Worm (Caenorhabditis elegans) whole organism, late embryonic: ENCODE measurements around the gene C47D12.4.

Experiments
- C08G9.2 ChIP-seq: sonication (generic microtip); optimal IDR thresholded peaks from 2 replicates; lab custom pipeline; 2016; ENCODE audit warnings: mild to moderate bottlenecking, missing genetic modification characterization, moderate library complexity, missing compliant biosample characterization
- C38D4.7 ChIP-seq: fragments of 200-800 bp; sonication (Bioruptor generic); optimal IDR thresholded peaks from 2 replicates; lab custom pipeline; 2018; ENCODE audit warnings: mild to moderate bottlenecking, missing genetic modification characterization, moderate library complexity, missing compliant biosample characterization
- F13H6.1 ChIP-seq: sonication (generic microtip); optimal IDR thresholded peaks from 2 replicates; lab custom pipeline; 2016; ENCODE audit warnings: missing genetic modification characterization, missing compliant biosample characterization
- Y22D7AL.16 ChIP-seq: sonication (generic microtip); optimal IDR thresholded peaks from 2 replicates; lab custom pipeline; 2016; ENCODE audit warnings: missing genetic modification characterization, missing compliant biosample characterization
- ahr-1 ChIP-seq: sonication (generic microtip); optimal IDR thresholded peaks from 2 replicates; lab custom pipeline; 2016; ENCODE audit warnings: missing genetic modification characterization, missing compliant biosample characterization
- ama-1 ChIP-seq: fragments of 150-350 bp; optimal IDR thresholded peaks from 2 replicates; lab custom pipeline; 2014
- ceh-14 ChIP-seq: sonication (generic microtip); optimal IDR thresholded peaks from 2 replicates; lab custom pipeline; 2016; ENCODE audit warnings: missing genotype, missing genetic modification characterization, missing compliant biosample characterization
- ceh-18 ChIP-seq: sonication (generic microtip); optimal IDR thresholded peaks from 2 replicates; lab custom pipeline; 2016; ENCODE audit warnings: missing genetic modification characterization, missing compliant biosample characterization
- ceh-2 ChIP-seq: sonication (generic microtip); optimal IDR thresholded peaks from 2 replicates; lab custom pipeline; 2016; ENCODE audit warnings: missing genotype, missing genetic modification characterization, missing compliant biosample characterization
- ceh-31 ChIP-seq: sonication (generic microtip); optimal IDR thresholded peaks from 2 replicates; lab custom pipeline; 2016; ENCODE audit warnings: missing genetic modification characterization, missing compliant biosample characterization
- ceh-6 ChIP-seq: fragments of 200-800 bp; sonication (Bioruptor generic); optimal IDR thresholded peaks from 2 replicates; lab custom pipeline; 2018; ENCODE audit warnings: mild to moderate bottlenecking, missing genetic modification characterization, missing compliant biosample characterization
- ceh-9 ChIP-seq: sonication (generic microtip); optimal IDR thresholded peaks from 2 replicates; lab custom pipeline; 2016; ENCODE audit warnings: mild to moderate bottlenecking, missing genetic modification characterization, inconsistent platforms, missing compliant biosample characterization
- che-1 ChIP-seq: sonication (generic microtip); optimal IDR thresholded peaks from 2 replicates; lab custom pipeline; 2016; ENCODE audit warnings: mild to moderate bottlenecking, missing genetic modification characterization, missing compliant biosample characterization
- dve-1 ChIP-seq: sonication (generic microtip); optimal IDR thresholded peaks from 2 replicates; lab custom pipeline; 2017; ENCODE audit warnings: antibody characterized with exemption, mild to moderate bottlenecking, missing genetic modification characterization, missing compliant biosample characterization
- elt-2 ChIP-seq: sonication (generic microtip); optimal IDR thresholded peaks from 2 replicates; lab custom pipeline; 2016; ENCODE audit warnings: missing genetic modification reagents, missing genetic modification characterization, missing compliant biosample characterization
- elt-4 ChIP-seq: sonication (generic microtip); optimal IDR thresholded peaks from 2 replicates; lab custom pipeline; 2016; ENCODE audit warnings: missing genetic modification characterization, missing compliant biosample characterization
- fax-1 ChIP-seq: sonication (generic microtip); optimal IDR thresholded peaks from 2 replicates; lab custom pipeline; 2016; ENCODE audit warnings: missing genotype, missing genetic modification characterization, missing compliant biosample characterization
- gmeb-2 ChIP-seq: sonication (generic microtip); optimal IDR thresholded peaks from 2 replicates; lab custom pipeline; 2016; ENCODE audit warnings: missing genetic modification characterization, inconsistent platforms, missing compliant biosample characterization
- hlh-13 ChIP-seq: fragments of 200-800 bp; sonication (Bioruptor generic); optimal IDR thresholded peaks from 2 replicates; lab custom pipeline; 2018; ENCODE audit warnings: mild to moderate bottlenecking, missing genetic modification characterization, missing compliant biosample characterization
- hlh-15 ChIP-seq: sonication (generic microtip); optimal IDR thresholded peaks from 2 replicates; lab custom pipeline; 2016; ENCODE audit warnings: missing genetic modification characterization, missing compliant biosample characterization
- hlh-6 ChIP-seq: sonication (generic microtip); optimal IDR thresholded peaks from 2 replicates; lab custom pipeline; 2016; ENCODE audit warnings: missing genotype, missing genetic modification characterization, missing compliant biosample characterization
- hlh-8 ChIP-seq: sonication (generic microtip); optimal IDR thresholded peaks from 2 replicates; lab custom pipeline; 2016; ENCODE audit warnings: missing genotype, missing genetic modification characterization, missing compliant biosample characterization
- madf-2 ChIP-seq: sonication (generic microtip); optimal IDR thresholded peaks from 2 replicates; lab custom pipeline; 2017; ENCODE audit warnings: missing genetic modification characterization, missing compliant biosample characterization
- nfya-1 ChIP-seq: sonication (generic microtip); optimal IDR thresholded peaks from 2 replicates; lab custom pipeline; 2017; ENCODE audit warnings: missing genetic modification characterization, mild to moderate bottlenecking, missing compliant biosample characterization, antibody characterized with exemption, moderate library complexity
- nhr-11 ChIP-seq: fragments of 150-350 bp; optimal IDR thresholded peaks from 2 replicates; lab custom pipeline; 2014; ENCODE audit warnings: missing biosample characterization, missing genetic modification characterization
- pag-3 ChIP-seq: sonication (generic microtip); optimal IDR thresholded peaks from 2 replicates; lab custom pipeline; 2016; ENCODE audit warnings: missing compliant biosample characterization, missing genetic modification characterization, borderline replicate concordance
- pat-9 ChIP-seq: fragments of 200-800 bp; sonication (Bioruptor generic); optimal IDR thresholded peaks from 2 replicates; lab custom pipeline; 2018; ENCODE audit warnings: mild to moderate bottlenecking, missing genetic modification characterization, moderate library complexity, missing compliant biosample characterization
- pha-2 ChIP-seq: sonication (generic microtip); optimal IDR thresholded peaks from 2 replicates; lab custom pipeline; 2017; ENCODE audit warnings: mild to moderate bottlenecking, missing genetic modification characterization, missing compliant biosample characterization
- pros-1 ChIP-seq: fragments of 150-350 bp; optimal IDR thresholded peaks from 2 replicates; lab custom pipeline; 2014; ENCODE audit warnings: missing biosample characterization, missing genetic modification reagents, missing genetic modification characterization
- syd-9 ChIP-seq: sonication (generic microtip); optimal IDR thresholded peaks from 2 replicates; lab custom pipeline; 2016; ENCODE audit warnings: mild to moderate bottlenecking, missing genetic modification characterization, moderate library complexity, missing compliant biosample characterization
- tbx-2 ChIP-seq: sonication (generic microtip); optimal IDR thresholded peaks from 2 replicates; lab custom pipeline; 2016; ENCODE audit warnings: missing genetic modification characterization, missing compliant biosample characterization
- ttx-3 ChIP-seq: sonication (generic microtip); optimal IDR thresholded peaks from 2 replicates; lab custom pipeline; 2016; ENCODE audit warnings: missing genetic modification reagents, missing genetic modification characterization, missing compliant biosample characterization
- unc-3 ChIP-seq, 2 experiments: fragments of 200-800 bp in 1 of 2; sonication (Bioruptor generic) in 1 of 2; sonication (generic microtip) in 1 of 2; conservative IDR thresholded peaks in 1 of 2; optimal IDR thresholded peaks in 1 of 2; 2 replicates each; pipeline versions ENCODE4 v1.3.6 to Lab custom; 2016 to 2022; ENCODE audit warnings: missing compliant biosample characterization in 2 of 2, missing genetic modification characterization in 2 of 2, missing genetic modification reagents in 1 of 2
- unc-42 ChIP-seq: sonication (generic microtip); optimal IDR thresholded peaks from 2 replicates; lab custom pipeline; 2016; ENCODE audit warnings: missing genotype, missing genetic modification characterization, missing compliant biosample characterization
- unc-55 ChIP-seq: sonication (generic microtip); optimal IDR thresholded peaks from 2 replicates; lab custom pipeline; 2017; ENCODE audit warnings: missing biosample characterization, missing genetic modification reagents, missing genetic modification characterization
- unc-86 ChIP-seq: sonication (generic microtip); optimal IDR thresholded peaks from 2 replicates; lab custom pipeline; 2016; ENCODE audit warnings: missing genetic modification characterization, missing compliant biosample characterization
- ztf-16 ChIP-seq: sonication (generic microtip); optimal IDR thresholded peaks from 2 replicates; lab custom pipeline; 2017; ENCODE audit warnings: missing genetic modification characterization, missing compliant biosample characterization

Gene C47D12.4

ce11 chrII:11685177-11685576, 3.6 kb downstream of the C47D12.4 start, which contains the start of gene C47D12.5:
Gene C47D12.5, minus strand, starts transcription at chrII:11685277.
- no peak for TF ChIP-seq hlh-8 (tag; lab: Kevin White, UChicago)
- TF ChIP-seq ahr-1, result no peak
- TF ChIP-seq che-1 (tag; lab: Kevin White, UChicago), result no peak
- no peak for TF ChIP-seq gmeb-2 (tag; lab: Kevin White, UChicago)
- no peak for TF ChIP-seq ztf-16 (tag; lab: Kevin White, UChicago)
- TF ChIP-seq pha-2 (tag; lab: Kevin White, UChicago), result no peak
- no peak for TF ChIP-seq fax-1 (tag; lab: Kevin White, UChicago)
- no peak for TF ChIP-seq ceh-18
- TF ChIP-seq tbx-2 (tag; lab: Kevin White, UChicago), result no peak
- TF ChIP-seq unc-86, result no peak
- no peak for TF ChIP-seq ttx-3 (tag; lab: Kevin White, UChicago)
- no peak for TF ChIP-seq Y22D7AL.16 (tag; lab: Kevin White, UChicago)
- TF ChIP-seq ceh-2 (tag; lab: Kevin White, UChicago), result no peak
- TF ChIP-seq elt-2 (tag; lab: Kevin White, UChicago), result no peak
- TF ChIP-seq C08G9.2 (tag; lab: Kevin White, UChicago), result no peak
- TF ChIP-seq ama-1 (lab: Kevin White, UChicago), result no peak

DNA sequence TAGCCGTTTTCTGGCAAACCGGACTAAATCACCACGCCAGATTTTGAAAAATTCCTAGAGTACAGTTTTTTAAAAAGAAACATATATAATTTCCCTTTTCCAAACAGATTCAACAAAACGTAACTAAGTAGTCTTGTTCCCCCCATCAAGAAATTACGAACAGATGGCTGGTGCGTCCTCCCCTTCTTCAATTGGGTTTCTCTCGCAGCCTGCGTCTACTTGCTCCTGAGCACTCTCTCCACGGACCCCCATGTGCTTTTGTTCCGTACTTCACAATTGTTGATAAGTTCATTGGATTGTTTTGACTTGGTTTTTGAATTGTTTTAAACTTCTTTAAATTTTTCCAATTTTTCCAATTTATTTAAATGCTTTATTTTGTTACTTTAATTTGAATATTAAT, 6.4 kb downstream of the C47D12.4 start:
- TF ChIP-seq ztf-16 (tag; lab: Kevin White, UChicago), result no peak
- no peak for TF ChIP-seq dve-1
- peak; percentile 73 for TF ChIP-seq hlh-8 (tag; lab: Kevin White, UChicago)
- TF ChIP-seq pros-1 (tag; lab: Kevin White, UChicago), result no peak
- TF ChIP-seq ceh-31 (tag; lab: Kevin White, UChicago), result peak; percentile 1
- TF ChIP-seq unc-42, result peak; percentile 59
- TF ChIP-seq nfya-1 (tag; lab: Kevin White, UChicago), result peak; percentile 29
- TF ChIP-seq pat-9 (tag; lab: Kevin White, UChicago), result no peak
- no peak for TF ChIP-seq unc-86
- no peak for TF ChIP-seq elt-4 (tag; lab: Kevin White, UChicago)
- no peak for TF ChIP-seq F13H6.1
- no peak for TF ChIP-seq ceh-2 (tag; lab: Kevin White, UChicago)
- TF ChIP-seq ceh-14 (tag; lab: Kevin White, UChicago), result no peak
- peak; percentile 8 for TF ChIP-seq unc-55 (GFP tag; lab: Kevin White, UChicago)

DNA sequence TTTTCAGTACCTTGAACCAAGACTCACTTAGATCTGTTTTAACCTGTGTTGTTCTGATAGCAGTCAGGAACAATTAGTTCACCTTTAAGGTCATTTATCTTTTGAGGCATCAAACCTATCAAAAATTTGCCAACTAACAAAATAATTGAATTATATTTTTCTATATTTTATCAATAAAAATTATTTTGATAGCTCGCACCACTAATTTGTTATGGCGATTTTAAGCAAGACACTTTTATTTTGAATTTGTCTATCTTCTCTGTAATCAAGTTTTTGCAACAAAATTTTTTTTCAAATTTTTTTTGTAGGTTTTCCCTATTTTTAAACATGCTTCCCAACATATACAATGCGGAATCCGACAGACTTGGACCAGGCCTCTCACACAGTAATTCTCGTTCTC, 7.1 kb downstream of the C47D12.4 start, which contains the start of gene kel-1:
Gene kel-1 (plus strand): TSS at position 301 of the 400 bp plus-strand sequence.
- TF ChIP-seq gmeb-2 (tag; lab: Kevin White, UChicago), result no peak
- TF ChIP-seq elt-2 (tag; lab: Kevin White, UChicago), result no peak
- no peak for TF ChIP-seq ceh-6 (GFP tag; lab: Kevin White, UChicago)
- no peak for TF ChIP-seq nhr-11
- no peak for TF ChIP-seq pag-3 (tag; lab: Kevin White, UChicago)
- TF ChIP-seq madf-2 (tag; lab: Kevin White, UChicago), result no peak
- TF ChIP-seq hlh-15 (tag; lab: Kevin White, UChicago), result no peak
- no peak for TF ChIP-seq hlh-13
- TF ChIP-seq ceh-18, result no peak
- TF ChIP-seq unc-86, result no peak
- TF ChIP-seq ama-1 (lab: Kevin White, UChicago), result no peak
- no peak for TF ChIP-seq syd-9 (tag; lab: Kevin White, UChicago)
- no peak for TF ChIP-seq fax-1 (tag; lab: Kevin White, UChicago)
- TF ChIP-seq unc-3 (GFP tag; conservative IDR thresholded peaks at IDR 0.05; lab: Robert Waterston, UW), result no peak
- no peak for TF ChIP-seq unc-3 (tag; optimal IDR thresholded peaks at IDR 0.05; lab: Kevin White, UChicago)
- no peak for TF ChIP-seq elt-4 (tag; lab: Kevin White, UChicago)
- no peak for TF ChIP-seq C38D4.7 (GFP tag; lab: Kevin White, UChicago)
- TF ChIP-seq hlh-6, result no peak
- no peak for TF ChIP-seq ceh-9 (tag; lab: Kevin White, UChicago)
